Worm (Caenorhabditis elegans) whole organism, late embryonic: ENCODE results near the gene Y73F8A.15.

Source experiments
- C38D4.7 ChIP-seq: fragments of 200-800 bp; sonication (Bioruptor generic); optimal IDR thresholded peaks from 2 replicates; lab custom pipeline; 2018; ENCODE audit warnings: mild to moderate bottlenecking, missing genetic modification characterization, moderate library complexity, missing compliant biosample characterization
- K02D7.2 ChIP-seq: sonication (generic microtip); optimal IDR thresholded peaks from 2 replicates; lab custom pipeline; 2017; ENCODE audit warnings: mild to moderate bottlenecking, missing genetic modification characterization, missing compliant biosample characterization
- T23F11.4 ChIP-seq: fragments of 200-800 bp; sonication (Bioruptor generic); optimal IDR thresholded peaks from 2 replicates; lab custom pipeline; 2018; ENCODE audit warnings: mild to moderate bottlenecking, missing genetic modification characterization, missing compliant biosample characterization
- ceh-14 ChIP-seq: sonication (generic microtip); optimal IDR thresholded peaks from 2 replicates; lab custom pipeline; 2016; ENCODE audit warnings: missing genotype, missing genetic modification characterization, missing compliant biosample characterization
- ceh-18 ChIP-seq: sonication (generic microtip); optimal IDR thresholded peaks from 2 replicates; lab custom pipeline; 2016; ENCODE audit warnings: missing genetic modification characterization, missing compliant biosample characterization
- ceh-19 ChIP-seq: fragments of 200-800 bp; sonication (Bioruptor generic); optimal IDR thresholded peaks from 2 replicates; lab custom pipeline; 2018; ENCODE audit warnings: mild to moderate bottlenecking, missing genetic modification characterization, missing compliant biosample characterization
- ceh-22 ChIP-seq: sonication (generic microtip); optimal IDR thresholded peaks from 2 replicates; lab custom pipeline; 2017; ENCODE audit warnings: missing biosample characterization, missing genetic modification characterization
- ceh-24 ChIP-seq: sonication (generic microtip); optimal IDR thresholded peaks from 2 replicates; lab custom pipeline; 2016; ENCODE audit warnings: mild to moderate bottlenecking, missing genetic modification characterization, missing compliant biosample characterization
- ceh-30 ChIP-seq: fragments of 150-350 bp; optimal IDR thresholded peaks from 2 replicates; lab custom pipeline; 2014; ENCODE audit warnings: missing biosample characterization, missing genetic modification characterization
- ceh-34 ChIP-seq: sonication (generic microtip); optimal IDR thresholded peaks from 2 replicates; lab custom pipeline; 2016; ENCODE audit warnings: mild to moderate bottlenecking, missing genetic modification characterization, missing compliant biosample characterization
- ceh-45 ChIP-seq: fragments of 200-800 bp; sonication (Bioruptor generic); IDR thresholded peaks from 2 replicates; pipeline ENCODE4 v1.3.6; 2022; ENCODE audit warnings: missing genetic modification reagents, missing genetic modification characterization, missing compliant biosample characterization
- ceh-48 ChIP-seq: sonication (generic microtip); optimal IDR thresholded peaks from 2 replicates; lab custom pipeline; 2016; ENCODE audit warnings: missing genetic modification characterization, inconsistent platforms, missing compliant biosample characterization
- ceh-6 ChIP-seq: fragments of 200-800 bp; sonication (Bioruptor generic); optimal IDR thresholded peaks from 2 replicates; lab custom pipeline; 2018; ENCODE audit warnings: mild to moderate bottlenecking, missing genetic modification characterization, missing compliant biosample characterization
- ceh-9 ChIP-seq: sonication (generic microtip); optimal IDR thresholded peaks from 2 replicates; lab custom pipeline; 2016; ENCODE audit warnings: mild to moderate bottlenecking, missing genetic modification characterization, inconsistent platforms, missing compliant biosample characterization
- che-1 ChIP-seq: sonication (generic microtip); optimal IDR thresholded peaks from 2 replicates; lab custom pipeline; 2016; ENCODE audit warnings: mild to moderate bottlenecking, missing genetic modification characterization, missing compliant biosample characterization
- dve-1 ChIP-seq: sonication (generic microtip); optimal IDR thresholded peaks from 2 replicates; lab custom pipeline; 2017; ENCODE audit warnings: antibody characterized with exemption, mild to moderate bottlenecking, missing genetic modification characterization, missing compliant biosample characterization
- elt-2 ChIP-seq: sonication (generic microtip); optimal IDR thresholded peaks from 2 replicates; lab custom pipeline; 2016; ENCODE audit warnings: missing genetic modification reagents, missing genetic modification characterization, missing compliant biosample characterization
- elt-4 ChIP-seq: sonication (generic microtip); optimal IDR thresholded peaks from 2 replicates; lab custom pipeline; 2016; ENCODE audit warnings: missing genetic modification characterization, missing compliant biosample characterization
- ets-4 ChIP-seq: sonication (generic microtip); optimal IDR thresholded peaks from 2 replicates; lab custom pipeline; 2016; ENCODE audit warnings: missing genetic modification characterization, missing compliant biosample characterization
- eyg-1 ChIP-seq: sonication (generic microtip); optimal IDR thresholded peaks from 2 replicates; lab custom pipeline; 2016; ENCODE audit warnings: missing genotype, missing genetic modification characterization, missing compliant biosample characterization
- fkh-10 ChIP-seq: fragments of 150-350 bp; optimal IDR thresholded peaks from 2 replicates; lab custom pipeline; 2014; ENCODE audit warnings: missing biosample characterization, missing genetic modification reagents, missing genetic modification characterization
- fkh-6 ChIP-seq: sonication (generic microtip); optimal IDR thresholded peaks from 2 replicates; lab custom pipeline; 2016; ENCODE audit warnings: missing genetic modification characterization, missing compliant biosample characterization
- gmeb-2 ChIP-seq: sonication (generic microtip); optimal IDR thresholded peaks from 2 replicates; lab custom pipeline; 2016; ENCODE audit warnings: missing genetic modification characterization, inconsistent platforms, missing compliant biosample characterization
- hlh-13 ChIP-seq: fragments of 200-800 bp; sonication (Bioruptor generic); optimal IDR thresholded peaks from 2 replicates; lab custom pipeline; 2018; ENCODE audit warnings: mild to moderate bottlenecking, missing genetic modification characterization, missing compliant biosample characterization
- hlh-30 ChIP-seq: sonication (generic microtip); optimal IDR thresholded peaks from 2 replicates; lab custom pipeline; 2017; ENCODE audit warnings: antibody characterized with exemption, missing genetic modification characterization, missing compliant biosample characterization; ENCODE audit not compliant: insufficient read depth
- hlh-6 ChIP-seq: sonication (generic microtip); optimal IDR thresholded peaks from 2 replicates; lab custom pipeline; 2016; ENCODE audit warnings: missing genotype, missing genetic modification characterization, missing compliant biosample characterization
- lin-11 ChIP-seq: fragments of 200-800 bp; sonication (Bioruptor generic); optimal IDR thresholded peaks from 2 replicates; lab custom pipeline; 2018; ENCODE audit warnings: mild to moderate bottlenecking, missing genetic modification characterization, missing compliant biosample characterization
- mec-3 ChIP-seq: sonication (generic microtip); optimal IDR thresholded peaks from 2 replicates; lab custom pipeline; 2016; ENCODE audit warnings: borderline replicate concordance, missing genetic modification characterization, missing compliant biosample characterization
- nfya-1 ChIP-seq: sonication (generic microtip); optimal IDR thresholded peaks from 2 replicates; lab custom pipeline; 2017; ENCODE audit warnings: missing genetic modification characterization, mild to moderate bottlenecking, missing compliant biosample characterization, antibody characterized with exemption, moderate library complexity
- nhr-11 ChIP-seq: fragments of 150-350 bp; optimal IDR thresholded peaks from 2 replicates; lab custom pipeline; 2014; ENCODE audit warnings: missing biosample characterization, missing genetic modification characterization
- npax-4 ChIP-seq: sonication (generic microtip); optimal IDR thresholded peaks from 2 replicates; lab custom pipeline; 2016; ENCODE audit warnings: missing genetic modification characterization, missing compliant biosample characterization
- pat-9 ChIP-seq: fragments of 200-800 bp; sonication (Bioruptor generic); optimal IDR thresholded peaks from 2 replicates; lab custom pipeline; 2018; ENCODE audit warnings: mild to moderate bottlenecking, missing genetic modification characterization, moderate library complexity, missing compliant biosample characterization
- pha-4 ChIP-seq: fragments of 150-350 bp; optimal IDR thresholded peaks from 2 replicates; lab custom pipeline; 2018; ENCODE audit warnings: missing biosample characterization, missing genetic modification reagents, missing genetic modification characterization
- pqm-1 ChIP-seq: sonication (generic microtip); optimal IDR thresholded peaks from 2 replicates; lab custom pipeline; 2016; ENCODE audit warnings: missing genetic modification characterization, missing compliant biosample characterization
- rnt-1 ChIP-seq: sonication (generic microtip); optimal IDR thresholded peaks from 2 replicates; lab custom pipeline; 2016; ENCODE audit warnings: missing genetic modification characterization, missing compliant biosample characterization
- sdc-2 ChIP-seq: sonication (generic microtip); optimal IDR thresholded peaks from 2 replicates; lab custom pipeline; 2016; ENCODE audit warnings: missing genotype, missing genetic modification characterization, missing compliant biosample characterization
- sox-2 ChIP-seq: fragments of 200-800 bp; sonication (Bioruptor generic); IDR thresholded peaks from 2 replicates; pipeline ENCODE4 v1.3.6; 2022; ENCODE audit warnings: missing genetic modification reagents, missing genetic modification characterization, missing compliant biosample characterization
- sox-4 ChIP-seq: sonication (generic microtip); optimal IDR thresholded peaks from 2 replicates; lab custom pipeline; 2017; ENCODE audit warnings: mild to moderate bottlenecking, missing genetic modification characterization, inconsistent platforms, missing compliant biosample characterization
- tbx-7 ChIP-seq: sonication (generic microtip); optimal IDR thresholded peaks from 2 replicates; lab custom pipeline; 2016; ENCODE audit warnings: missing genotype, missing genetic modification characterization, missing compliant biosample characterization
- unc-55 ChIP-seq: sonication (generic microtip); optimal IDR thresholded peaks from 2 replicates; lab custom pipeline; 2017; ENCODE audit warnings: missing biosample characterization, missing genetic modification reagents, missing genetic modification characterization
- zip-5 ChIP-seq: sonication (generic microtip); optimal IDR thresholded peaks from 2 replicates; lab custom pipeline; 2016; ENCODE audit warnings: missing genetic modification characterization, missing compliant biosample characterization

Gene Y73F8A.15

DNA sequence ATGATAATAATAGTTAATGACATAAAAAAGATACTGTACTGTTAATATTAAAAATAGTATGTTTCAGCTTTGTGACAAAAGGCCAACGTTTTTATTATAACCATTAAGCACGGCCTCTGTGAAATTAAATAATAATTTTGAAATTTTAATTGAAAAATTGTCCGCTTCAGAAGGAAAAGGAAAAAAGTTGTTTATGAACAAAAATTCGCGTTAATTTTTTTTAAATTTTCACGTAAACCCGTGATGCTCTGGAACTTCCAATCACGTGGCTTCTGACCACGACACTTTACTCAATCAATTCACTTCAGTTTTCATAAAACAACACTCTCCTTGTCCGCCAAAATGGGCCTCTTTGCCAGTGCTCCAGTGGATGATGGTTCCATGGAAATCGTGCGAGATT is at the start of gene Y73F8A.15:
Gene Y73F8A.15 (plus strand): TSS at position 301 of the 400 bp plus-strand sequence.
- TF ChIP-seq fkh-10 (GFP tag; lab: Kevin White, UChicago) (no peak), ets-4 (tag; lab: Kevin White, UChicago) (no peak), ceh-48 (tag; lab: Kevin White, UChicago) (no peak), che-1 (tag; lab: Kevin White, UChicago) (no peak), rnt-1 (tag; lab: Kevin White, UChicago) (no peak), pha-4 (tag; lab: Kevin White, UChicago) (no peak), lin-11 (tag; lab: Kevin White, UChicago) (no peak), ceh-22 (tag; lab: Kevin White, UChicago) (no peak)
- TF ChIP-seq, all 69 proteins: peak for 0

DNA sequence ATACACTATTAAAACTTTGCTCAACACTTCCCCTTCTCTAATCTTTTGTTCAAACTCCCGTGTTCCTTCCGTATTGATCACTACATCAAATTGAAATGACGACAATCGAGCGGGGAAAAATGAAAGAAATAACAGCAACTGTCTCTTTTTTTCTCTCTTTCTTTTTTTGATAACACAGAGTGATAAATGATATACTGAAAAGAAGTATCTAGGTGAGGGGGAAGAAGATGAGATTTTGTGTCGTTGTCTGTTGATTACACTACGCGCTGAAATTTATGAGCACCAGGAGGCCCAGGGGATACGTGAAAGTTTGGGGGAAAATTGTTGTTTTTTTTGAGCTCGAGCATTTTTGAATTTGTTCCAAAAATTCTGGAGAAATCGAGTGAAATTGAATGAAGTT is 47.3 kb upstream of the Y73F8A.15 start:
- TF ChIP-seq ceh-18 (tag; lab: Kevin White, UChicago) (peak; percentile 54), fkh-6 (tag; lab: Kevin White, UChicago) (no peak)

DNA sequence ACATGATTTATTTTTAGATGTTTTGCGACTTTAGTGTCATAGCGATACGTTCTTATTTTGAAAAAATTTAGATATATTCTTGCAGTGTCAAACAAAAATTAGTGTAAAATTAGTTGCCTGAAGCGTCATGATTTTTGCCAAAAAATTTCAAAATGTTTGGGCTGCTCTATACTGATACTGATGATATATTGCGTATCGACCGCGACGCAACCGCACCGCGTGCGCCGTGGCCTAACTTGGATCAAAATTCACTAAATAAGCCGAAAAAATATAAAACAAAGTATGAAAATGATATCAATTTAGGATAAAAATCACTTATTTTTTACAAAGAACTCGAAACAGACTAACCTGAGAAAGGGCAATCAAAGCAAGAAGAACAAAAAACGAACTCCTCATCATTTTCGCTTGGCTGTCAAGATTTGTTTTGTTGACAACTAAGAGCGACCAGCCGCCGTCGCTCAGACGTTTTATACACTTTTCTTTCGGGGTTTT is 46.0 kb upstream of the Y73F8A.15 start, which contains the start of gene ccg-1:
Gene ccg-1 (minus strand): TSS at position 442 of the 492 bp plus-strand sequence.
- no peak for TF ChIP-seq ets-4 (tag; lab: Kevin White, UChicago)
- no peak for TF ChIP-seq elt-2 (tag; lab: Kevin White, UChicago)
- no peak for TF ChIP-seq nhr-11
- TF ChIP-seq C38D4.7 = no peak
- no peak for TF ChIP-seq fkh-10 (GFP tag; lab: Kevin White, UChicago)

DNA sequence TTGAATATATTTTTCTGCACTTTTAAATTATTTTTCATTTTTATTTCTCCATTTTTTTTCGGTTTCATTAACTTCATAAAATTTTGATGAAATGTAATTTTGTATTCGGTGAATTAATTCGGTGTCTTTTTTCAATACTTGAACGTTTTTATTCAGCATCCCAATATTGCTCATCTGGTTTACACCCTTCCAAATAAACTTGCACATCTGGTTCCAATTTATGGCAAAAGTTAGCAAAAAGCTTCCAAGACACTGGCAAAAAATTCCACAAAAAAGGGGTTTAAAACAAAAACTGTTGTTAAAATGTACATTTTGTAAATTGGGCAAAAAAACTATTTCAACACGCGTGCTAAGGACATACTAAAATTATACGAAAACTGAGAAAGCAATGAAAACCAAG is 41.2 kb upstream of the Y73F8A.15 start:
- TF ChIP-seq ceh-34 = no peak
- no peak for TF ChIP-seq hlh-30 (tag; lab: Kevin White, UChicago)
- no peak for TF ChIP-seq ceh-19 (GFP tag; lab: Kevin White, UChicago)
- TF ChIP-seq ceh-30 (tag; lab: Kevin White, UChicago) = no peak
- no peak for TF ChIP-seq K02D7.2 (tag; lab: Kevin White, UChicago)
- no peak for TF ChIP-seq sox-2 (GFP tag; lab: Robert Waterston, UW)
- TF ChIP-seq ceh-24 (tag; lab: Kevin White, UChicago) = no peak
- no peak for TF ChIP-seq unc-55 (GFP tag; lab: Kevin White, UChicago)
- TF ChIP-seq hlh-6 (tag; lab: Kevin White, UChicago) = no peak
- no peak for TF ChIP-seq sox-4 (tag; lab: Kevin White, UChicago)
- TF ChIP-seq nfya-1 (tag; lab: Kevin White, UChicago) = no peak
- TF ChIP-seq eyg-1 (tag; lab: Kevin White, UChicago) = no peak

DNA sequence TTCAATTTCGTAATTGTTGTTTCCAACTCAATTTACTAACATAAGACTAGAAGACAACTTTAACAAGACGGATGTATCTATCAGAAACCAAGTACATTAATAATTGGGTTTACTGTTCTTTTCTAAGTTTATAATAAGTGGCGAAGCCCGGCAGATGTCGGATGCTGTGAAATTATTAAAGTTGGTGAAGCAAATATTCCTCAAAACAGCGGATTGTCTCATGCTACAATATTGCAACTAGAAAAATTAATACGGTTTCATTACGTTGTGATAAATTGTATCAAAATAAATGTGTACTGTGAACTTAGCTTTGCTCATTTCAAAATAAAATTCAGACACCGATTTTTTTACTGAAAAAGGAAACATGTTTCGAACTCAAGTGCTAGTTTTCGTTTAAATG is 37.8 kb upstream of the Y73F8A.15 start:
- TF ChIP-seq lin-11 (tag; lab: Kevin White, UChicago) = no peak
- no peak for TF ChIP-seq elt-4 (tag; lab: Kevin White, UChicago)
- no peak for TF ChIP-seq ceh-6
- no peak for TF ChIP-seq eyg-1 (tag; lab: Kevin White, UChicago)
- TF ChIP-seq nfya-1 (tag; lab: Kevin White, UChicago) = no peak
- no peak for TF ChIP-seq ceh-45 (GFP tag; lab: Robert Waterston, UW)
- TF ChIP-seq sox-4 (tag; lab: Kevin White, UChicago) = no peak
- no peak for TF ChIP-seq dve-1 (tag; lab: Kevin White, UChicago)

DNA sequence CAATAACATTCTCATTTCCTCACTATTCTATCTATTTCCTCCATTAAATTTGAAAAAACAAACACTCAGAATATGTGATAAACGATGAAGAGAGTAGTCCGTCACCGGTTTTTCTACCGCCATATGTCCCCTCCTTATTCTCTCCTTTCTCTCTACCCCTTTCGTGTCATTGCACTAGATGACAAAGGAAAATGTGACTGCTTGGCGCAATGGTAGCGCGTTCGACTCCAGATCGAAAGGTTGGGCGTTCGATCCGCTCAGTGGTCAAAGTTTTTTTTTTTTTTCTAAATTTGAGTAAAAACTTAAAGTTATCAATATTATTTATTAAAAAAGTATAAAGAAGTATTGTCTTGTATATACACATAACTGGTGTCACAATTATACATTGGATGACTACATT is 31.9 kb upstream of the Y73F8A.15 start:
- TF ChIP-seq T23F11.4 (GFP tag; lab: Kevin White, UChicago) (peak; percentile 22), ets-4 (tag; lab: Kevin White, UChicago) (no peak), ceh-22 (tag; lab: Kevin White, UChicago) (no peak), dve-1 (tag; lab: Kevin White, UChicago) (no peak), sdc-2 (tag; lab: Kevin White, UChicago) (no peak), ceh-24 (tag; lab: Kevin White, UChicago) (no peak), hlh-13 (GFP tag; lab: Kevin White, UChicago) (no peak), pqm-1 (no peak), fkh-6 (tag; lab: Kevin White, UChicago) (no peak), npax-4 (tag; lab: Kevin White, UChicago) (peak; percentile 8), ceh-6 (no peak), gmeb-2 (tag; lab: Kevin White, UChicago) (no peak), ceh-9 (tag; lab: Kevin White, UChicago) (no peak), zip-5 (no peak), mec-3 (no peak), pat-9 (tag; lab: Kevin White, UChicago) (no peak), tbx-7 (tag; lab: Kevin White, UChicago) (no peak), ceh-30 (tag; lab: Kevin White, UChicago) (no peak), C38D4.7 (peak; percentile 39), ceh-14 (peak; percentile 35), unc-55 (GFP tag; lab: Kevin White, UChicago) (no peak)
